Fruit fly (Drosophila melanogaster) whole organism, pupa: ENCODE data around the gene Rab1.
A peak's percentile ranks its signal among the peaks of the same experiment; 100 is the strongest.

Experiments used
- CG12605 ChIP-seq: fragments of 200-800 bp; sonication (Bioruptor generic); IDR thresholded peaks from 2 replicates; pipeline ENCODE4 v1.3.6; 2022; ENCODE audit warnings: missing biosample characterization, missing genetic modification characterization
- CG32121 ChIP-seq: fragments of 200-800 bp; sonication (Bioruptor generic); IDR thresholded peaks from 2 replicates; pipeline ENCODE4 v1.3.6; 2022; ENCODE audit warnings: missing biosample characterization, missing genetic modification characterization
- CG34367 ChIP-seq: fragments of 200-800 bp; sonication (Bioruptor generic); optimal IDR thresholded peaks from 2 replicates; lab custom pipeline; 2018; ENCODE audit warnings: missing biosample characterization, mild to moderate bottlenecking, missing genetic modification characterization
- CG4496 ChIP-seq: fragments of 200-800 bp; sonication (Bioruptor generic); IDR thresholded peaks from 3 replicates; pipeline ENCODE4 v1.3.6; 2022; ENCODE audit warnings: missing biosample characterization, missing genetic modification characterization
- CG8159 ChIP-seq: fragments of 200-800 bp; sonication (Bioruptor generic); optimal IDR thresholded peaks from 3 replicates; lab custom pipeline; 2018; ENCODE audit warnings: missing biosample characterization, mild to moderate bottlenecking, missing genetic modification characterization, moderate library complexity
- CG9948 ChIP-seq: fragments of 200-800 bp; sonication (Bioruptor generic); optimal IDR thresholded peaks from 2 replicates; lab custom pipeline; 2018; ENCODE audit warnings: missing biosample characterization, mild to moderate bottlenecking, missing genetic modification characterization, moderate library complexity
- Ets98B ChIP-seq: fragments of 200-800 bp; sonication (Bioruptor generic); IDR thresholded peaks from 2 replicates; pipeline ENCODE4 v1.3.6; 2022; ENCODE audit warnings: missing biosample characterization, missing genetic modification characterization
- Pif1A ChIP-seq: fragments of 200-800 bp; sonication (Bioruptor generic); optimal IDR thresholded peaks from 3 replicates; lab custom pipeline; 2016; ENCODE audit warnings: missing biosample characterization, missing genetic modification characterization
- Snoo ChIP-seq: fragments of 200-800 bp; sonication (Bioruptor generic); optimal IDR thresholded peaks from 3 replicates; lab custom pipeline; 2017; ENCODE audit warnings: missing biosample characterization, mild to moderate bottlenecking, missing genetic modification characterization, inconsistent platforms
- rn ChIP-seq: fragments of 200-800 bp; sonication (Bioruptor generic); IDR thresholded peaks from 2 replicates; pipeline ENCODE4 v1.3.6; 2022; ENCODE audit warnings: missing biosample characterization, missing genetic modification characterization

DNA sequence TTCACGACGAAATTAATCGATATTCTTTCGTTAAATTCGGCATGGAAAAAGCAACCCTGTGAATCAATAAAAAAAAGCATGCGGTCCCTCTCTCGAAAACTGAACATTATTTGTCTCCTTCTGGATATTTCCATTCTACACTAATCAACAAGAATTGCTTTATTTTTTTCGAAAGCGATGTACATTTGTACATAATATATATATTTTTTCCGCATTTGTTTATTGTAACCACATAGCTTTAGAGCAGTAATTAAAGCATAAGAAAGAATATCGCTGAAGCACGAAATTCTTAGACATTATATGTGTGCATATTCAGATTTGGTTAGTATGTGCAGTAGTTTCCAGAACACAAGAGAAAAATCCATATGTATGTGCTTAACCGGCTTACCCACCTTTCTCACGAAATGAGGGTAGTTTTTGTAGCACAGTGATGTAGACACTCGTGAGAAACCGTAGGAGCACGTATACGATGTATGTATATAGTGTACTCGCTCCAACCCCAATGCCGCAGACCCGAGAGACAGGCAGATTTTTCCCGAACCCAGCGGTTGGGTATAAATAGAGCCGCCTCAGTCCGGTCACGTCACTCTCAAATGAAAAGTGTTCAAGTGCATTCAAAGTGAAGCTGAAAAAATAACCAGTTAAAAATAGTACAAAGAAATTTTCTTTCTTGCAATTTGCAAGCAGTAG, 27.3 kb upstream of the Rab1 start:
- TF ChIP-seq Snoo (tag; lab: Kevin White, UChicago) (peak; percentile 88), CG4496 (GFP tag; lab: Robert Waterston, UW) (no peak), Ets98B (GFP tag; lab: Robert Waterston, UW) (no peak), Pif1A (GFP tag; lab: Kevin White, UChicago) (peak; percentile 90), CG8159 (peak; percentile 95), CG34367 (peak; percentile 93), CG12605 (GFP tag; lab: Robert Waterston, UW) (no peak), CG32121 (no peak), rn (no peak), CG9948 (tag; lab: Kevin White, UChicago) (peak; percentile 93)
